Comparison of ENCODE assay signal across 6 fruit fly cellular contexts in the genomic region with DNA sequence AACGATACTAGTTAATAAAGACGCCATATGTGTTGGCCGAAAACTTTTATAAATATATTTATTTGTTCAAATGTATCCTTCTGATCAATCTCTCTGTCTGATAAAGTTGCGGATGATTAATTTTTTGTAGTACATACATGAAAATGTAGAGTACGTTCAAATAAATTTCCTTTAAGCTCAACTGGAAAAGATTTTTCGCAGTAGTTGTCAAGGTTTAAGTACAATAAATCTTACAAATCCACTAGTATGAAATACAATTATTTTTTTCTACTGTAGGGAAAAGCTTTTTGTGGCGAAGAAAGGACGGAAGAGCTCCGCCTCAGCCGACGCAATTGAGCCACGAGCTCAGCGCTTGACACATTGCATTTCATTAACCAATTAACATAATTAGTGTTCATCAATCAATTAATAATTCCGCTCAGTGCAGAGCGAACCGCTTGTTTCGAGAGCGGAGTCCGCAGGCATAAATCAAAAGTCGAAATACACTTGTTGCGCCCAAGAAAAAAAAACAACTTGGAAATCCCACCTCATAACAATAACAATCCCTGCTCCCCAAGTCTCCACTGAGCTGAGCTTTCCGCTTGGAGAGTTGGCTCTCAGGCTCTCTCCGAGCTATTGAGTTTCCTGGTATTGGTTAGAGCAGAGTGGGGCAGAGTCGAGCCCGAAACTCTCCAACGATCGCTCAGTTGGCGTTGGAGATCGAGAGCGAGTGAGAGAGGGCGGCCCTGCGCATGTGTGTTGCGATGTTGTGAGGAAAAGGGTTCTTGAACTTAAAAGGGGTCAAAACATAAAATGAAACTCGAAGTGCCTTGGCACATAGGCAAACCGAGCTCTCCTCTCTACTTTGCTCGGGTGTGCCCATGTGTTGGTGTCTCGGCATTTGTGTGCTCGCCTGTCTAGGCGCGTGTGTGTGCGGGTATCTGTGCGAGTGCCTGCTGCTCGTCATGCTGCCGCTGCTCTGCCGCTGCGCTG.
A peak's percentile ranks its signal among the peaks of the same experiment; 100 is the strongest.
TF ChIP-seq lines count a peak whose summit lies in the region.

No protein-coding gene starts in this region.

- TF ChIP-seq CTCF in whole organism, embryonic (GFP tag; optimal IDR thresholded peaks at IDR 0.05; lab: Kevin White, UChicago), result no peak

TF ChIP-seq in whole organism, 6 proteins besides CTCF, POLR2A, EP300 and RAD21:
- TF ChIP-seq Dll (optimal IDR thresholded peaks at IDR 0.05; lab: Kevin White, UChicago) (peak; percentile 90), EcR (GFP tag; optimal IDR thresholded peaks at IDR 0.05; lab: Kevin White, UChicago) (peak in 1 of 2 experiments; percentile 90), pan (optimal IDR thresholded peaks at IDR 0.05; lab: Kevin White, UChicago) (no peak), psq (optimal IDR thresholded peaks at IDR 0.05; lab: Kevin White, UChicago) (no peak), CG8478 (optimal IDR thresholded peaks at IDR 0.05; lab: Kevin White, UChicago) (no peak), usp (GFP tag; optimal IDR thresholded peaks at IDR 0.05; lab: Kevin White, UChicago) (no peak)

TF ChIP-seq in whole organism, adult, 20 proteins besides CTCF, POLR2A, EP300 and RAD21:
- no peak for TF ChIP-seq CG14711 (tag; optimal IDR thresholded peaks at IDR 0.05; lab: Kevin White, UChicago)
- no peak for TF ChIP-seq Clk (GFP tag; optimal IDR thresholded peaks at IDR 0.05; lab: Kevin White, UChicago)
- TF ChIP-seq kay (GFP tag; lab: Kevin White, UChicago; ENCODE audit: borderline replicate concordance), result peak; percentile 52
- peak; percentile 40 for TF ChIP-seq tj (GFP tag; optimal IDR thresholded peaks at IDR 0.05; lab: Kevin White, UChicago)
- TF ChIP-seq pad (GFP tag; optimal IDR thresholded peaks at IDR 0.05; lab: Kevin White, UChicago), result peak; percentile 85
- no peak for TF ChIP-seq Mnt (GFP tag; optimal IDR thresholded peaks at IDR 0.05; lab: Kevin White, UChicago)
- no peak for TF ChIP-seq CG7101 (tag; optimal IDR thresholded peaks at IDR 0.05; lab: Kevin White, UChicago)

TF ChIP-seq in whole organism, embryonic, 481 proteins besides CTCF, POLR2A, EP300 and RAD21 (continues in another document):
- no peak for TF ChIP-seq CG4707 (GFP tag; optimal IDR thresholded peaks at IDR 0.05; lab: Kevin White, UChicago)
- no peak for TF ChIP-seq sr (GFP tag; IDR thresholded peaks at IDR 0.05; lab: Robert Waterston, UW)
- TF ChIP-seq fd102C (GFP tag; optimal IDR thresholded peaks at IDR 0.05; lab: Kevin White, UChicago), result no peak
- TF ChIP-seq emc (GFP tag; optimal IDR thresholded peaks at IDR 0.05; lab: Kevin White, UChicago), result no peak
- no peak for TF ChIP-seq Mad (GFP tag; optimal IDR thresholded peaks at IDR 0.05; lab: Kevin White, UChicago)
- TF ChIP-seq lov (optimal IDR thresholded peaks at IDR 0.05; lab: Kevin White, UChicago), result no peak
- peak; percentile 63; the same call in 1 of the 3 replicates for TF ChIP-seq lov (GFP tag; IDR thresholded peaks at IDR 0.05; lab: Robert Waterston, UW)
- peak; percentile 57; the same call in 1 of the 3 replicates for TF ChIP-seq ci (GFP tag; IDR thresholded peaks at IDR 0.05; lab: Robert Waterston, UW)
- no peak for TF ChIP-seq Dbx (GFP tag; IDR thresholded peaks at IDR 0.05; lab: Robert Waterston, UW)
- TF ChIP-seq CG10431 (GFP tag; optimal IDR thresholded peaks at IDR 0.05; lab: Kevin White, UChicago), result no peak
- TF ChIP-seq sqz (GFP tag; optimal IDR thresholded peaks at IDR 0.05; lab: Kevin White, UChicago), result no peak
- TF ChIP-seq Adf1 (GFP tag; IDR thresholded peaks at IDR 0.05; lab: Robert Waterston, UW), result peak; percentile 91
- no peak for TF ChIP-seq tna (GFP tag; IDR thresholded peaks at IDR 0.05; lab: Robert Waterston, UW; ENCODE audit: partially characterized antibody)
- TF ChIP-seq ewg (GFP tag; optimal IDR thresholded peaks at IDR 0.05; lab: Kevin White, UChicago), result no peak
- no peak for TF ChIP-seq Optix (GFP tag; IDR thresholded peaks at IDR 0.05; lab: Robert Waterston, UW)
- TF ChIP-seq Pdp1 (GFP tag; optimal IDR thresholded peaks at IDR 0.05; lab: Kevin White, UChicago), result peak in 1 of 2 experiments; percentile 8

TF ChIP-seq in whole organism, prepupa, 60 proteins besides CTCF, POLR2A, EP300 and RAD21 (continues in another document):
- TF ChIP-seq CG11294 (GFP tag; IDR thresholded peaks at IDR 0.05; lab: Robert Waterston, UW), result no peak
- TF ChIP-seq Hr38 (GFP tag; optimal IDR thresholded peaks at IDR 0.05; lab: Kevin White, UChicago), result no peak
- TF ChIP-seq fd85E (GFP tag; optimal IDR thresholded peaks at IDR 0.05; lab: Kevin White, UChicago), result no peak
- TF ChIP-seq Eip93F (GFP tag; optimal IDR thresholded peaks at IDR 0.05; lab: Kevin White, UChicago), result no peak
- TF ChIP-seq Lpt (GFP tag; optimal IDR thresholded peaks at IDR 0.05; lab: Kevin White, UChicago), result no peak
- peak; percentile 68 for TF ChIP-seq Smox (GFP tag; optimal IDR thresholded peaks at IDR 0.05; lab: Kevin White, UChicago)
- TF ChIP-seq CG6792 (GFP tag; optimal IDR thresholded peaks at IDR 0.05; lab: Kevin White, UChicago), result peak; percentile 21
- TF ChIP-seq CG32006 (GFP tag; optimal IDR thresholded peaks at IDR 0.05; lab: Kevin White, UChicago), result peak; percentile 69
- TF ChIP-seq lz (GFP tag; optimal IDR thresholded peaks at IDR 0.05; lab: Kevin White, UChicago), result peak; percentile 70
- TF ChIP-seq fd59A (GFP tag; optimal IDR thresholded peaks at IDR 0.05; lab: Kevin White, UChicago), result peak; percentile 45
- peak; percentile 43 for TF ChIP-seq CG6854 (GFP tag; optimal IDR thresholded peaks at IDR 0.05; lab: Kevin White, UChicago)
- TF ChIP-seq CG3032 (tag; optimal IDR thresholded peaks at IDR 0.05; lab: Kevin White, UChicago), result peak; percentile 45
- TF ChIP-seq acj6 (GFP tag; optimal IDR thresholded peaks at IDR 0.05; lab: Kevin White, UChicago), result peak; percentile 63
- TF ChIP-seq CG10631 (GFP tag; optimal IDR thresholded peaks at IDR 0.05; lab: Kevin White, UChicago), result peak; percentile 32
- TF ChIP-seq net (GFP tag; optimal IDR thresholded peaks at IDR 0.05; lab: Kevin White, UChicago), result peak; percentile 47
- peak; percentile 57 for TF ChIP-seq CG3919 (GFP tag; optimal IDR thresholded peaks at IDR 0.05; lab: Kevin White, UChicago)
- no peak for TF ChIP-seq vri (GFP tag; optimal IDR thresholded peaks at IDR 0.05; lab: Kevin White, UChicago)
- peak; percentile 62 for TF ChIP-seq achi (GFP tag; optimal IDR thresholded peaks at IDR 0.05; lab: Kevin White, UChicago)

TF ChIP-seq in whole organism, pupa, 21 proteins besides CTCF, POLR2A, EP300 and RAD21 (continues in another document):
- TF ChIP-seq CG9948 (tag; optimal IDR thresholded peaks at IDR 0.05; lab: Kevin White, UChicago) (peak; percentile 35), rn (GFP tag; IDR thresholded peaks at IDR 0.05; lab: Robert Waterston, UW) (no peak), CG8159 (tag; optimal IDR thresholded peaks at IDR 0.05; lab: Kevin White, UChicago) (peak; percentile 60), fd96Ca (GFP tag; IDR thresholded peaks at IDR 0.05; lab: Robert Waterston, UW) (peak; percentile 55; the same call in 2 of the 3 replicates), gl (tag; optimal IDR thresholded peaks at IDR 0.05; lab: Kevin White, UChicago) (no peak), Pif1B (GFP tag; optimal IDR thresholded peaks at IDR 0.05; lab: Kevin White, UChicago) (peak; percentile 68), Ets98B (GFP tag; IDR thresholded peaks at IDR 0.05; lab: Robert Waterston, UW) (no peak), EcR (GFP tag; optimal IDR thresholded peaks at IDR 0.05; lab: Kevin White, UChicago) (peak; percentile 98), CG15710 (tag; optimal IDR thresholded peaks at IDR 0.05; lab: Kevin White, UChicago) (peak; percentile 30), D1 (tag; optimal IDR thresholded peaks at IDR 0.05; lab: Kevin White, UChicago) (no peak), CG8301 (tag; optimal IDR thresholded peaks at IDR 0.05; lab: Kevin White, UChicago) (peak; percentile 10), Snoo (tag; optimal IDR thresholded peaks at IDR 0.05; lab: Kevin White, UChicago) (peak; percentile 57), CG14655 (GFP tag; optimal IDR thresholded peaks at IDR 0.05; lab: Kevin White, UChicago) (peak; percentile 56), Pif1A (GFP tag; optimal IDR thresholded peaks at IDR 0.05; lab: Kevin White, UChicago) (peak; percentile 12), CG4496 (GFP tag; IDR thresholded peaks at IDR 0.05; lab: Robert Waterston, UW) (peak; percentile 47; the same call in 1 of the 3 replicates), CG12605 (GFP tag; IDR thresholded peaks at IDR 0.05; lab: Robert Waterston, UW) (no peak), CG17806 (tag; optimal IDR thresholded peaks at IDR 0.05; lab: Kevin White, UChicago) (peak; percentile 29), CG10348 (GFP tag; IDR thresholded peaks at IDR 0.05; lab: Robert Waterston, UW) (no peak), CG34367 (tag; optimal IDR thresholded peaks at IDR 0.05; lab: Kevin White, UChicago) (peak; percentile 2)

TF ChIP-seq in whole organism, wandering third instar larva, 38 proteins besides CTCF, POLR2A, EP300 and RAD21 (continues in another document):
- TF ChIP-seq Dif (GFP tag; optimal IDR thresholded peaks at IDR 0.05; lab: Kevin White, UChicago; ENCODE audit: partially characterized antibody) (peak; percentile 94), sv (GFP tag; optimal IDR thresholded peaks at IDR 0.05; lab: Kevin White, UChicago) (no peak), pan (optimal IDR thresholded peaks at IDR 0.05; lab: Kevin White, UChicago) (no peak), h (GFP tag; optimal IDR thresholded peaks at IDR 0.05; lab: Kevin White, UChicago) (peak; percentile 34), Rel (GFP tag; optimal IDR thresholded peaks at IDR 0.05; lab: Kevin White, UChicago) (no peak), Rel (tag; optimal IDR thresholded peaks at IDR 0.05; lab: Kevin White, UChicago) (peak; percentile 79), usp (GFP tag; optimal IDR thresholded peaks at IDR 0.05; lab: Kevin White, UChicago) (no peak), fru (GFP tag; optimal IDR thresholded peaks at IDR 0.05; lab: Kevin White, UChicago) (peak; percentile 31), Abd-B (GFP tag; optimal IDR thresholded peaks at IDR 0.05; lab: Kevin White, UChicago) (no peak), HLH106 (tag; optimal IDR thresholded peaks at IDR 0.05; lab: Kevin White, UChicago) (peak; percentile 47), rgr (GFP tag; optimal IDR thresholded peaks at IDR 0.05; lab: Kevin White, UChicago) (peak; percentile 2), Hnf4 (GFP tag; optimal IDR thresholded peaks at IDR 0.05; lab: Kevin White, UChicago) (peak; percentile 4), br (GFP tag; optimal IDR thresholded peaks at IDR 0.05; lab: Kevin White, UChicago) (peak; percentile 24), dl (GFP tag; optimal IDR thresholded peaks at IDR 0.05; lab: Kevin White, UChicago; ENCODE audit: insufficient read depth in 1 of 2, partially characterized antibody in 2 of 2) (peak; percentile 90 to 92), dmrt93B (GFP tag; optimal IDR thresholded peaks at IDR 0.05; lab: Kevin White, UChicago) (no peak), GATAd (GFP tag; optimal IDR thresholded peaks at IDR 0.05; lab: Kevin White, UChicago) (no peak), Mio (GFP tag; optimal IDR thresholded peaks at IDR 0.05; lab: Kevin White, UChicago) (no peak), Myc (optimal IDR thresholded peaks at IDR 0.05; lab: Kevin White, UChicago) (no peak), lola (GFP tag; optimal IDR thresholded peaks at IDR 0.05; lab: Kevin White, UChicago) (no peak), CG32264 (GFP tag; optimal IDR thresholded peaks at IDR 0.05; lab: Kevin White, UChicago) (no peak), tai (GFP tag; optimal IDR thresholded peaks at IDR 0.05; lab: Kevin White, UChicago) (no peak)
